Worm (Caenorhabditis elegans) whole organism, L3 larva: ENCODE data around the gene Y113G7B.27.

Source experiments
- R02D3.7 ChIP-seq: fragments of 150-350 bp; optimal IDR thresholded peaks from 2 replicates; lab custom pipeline; 2014; ENCODE audit warnings: missing biosample characterization, missing genetic modification characterization
- aly-2 ChIP-seq: fragments of 150-350 bp; optimal IDR thresholded peaks from 2 replicates; lab custom pipeline; 2014; ENCODE audit warnings: missing biosample characterization, missing genetic modification characterization
- ama-1 ChIP-seq: fragments of 150-350 bp; optimal IDR thresholded peaks from 2 replicates; lab custom pipeline; 2018
- ceh-16 ChIP-seq: sonication (generic microtip); optimal IDR thresholded peaks from 2 replicates; lab custom pipeline; 2017; ENCODE audit warnings: missing biosample characterization, missing genetic modification characterization
- ceh-28 ChIP-seq: fragments of 150-350 bp; optimal IDR thresholded peaks from 2 replicates; lab custom pipeline; 2014; ENCODE audit warnings: missing biosample characterization, missing genetic modification reagents, missing genetic modification characterization
- ceh-9 ChIP-seq: sonication (generic microtip); optimal IDR thresholded peaks from 2 replicates; lab custom pipeline; 2018; ENCODE audit warnings: missing biosample characterization, missing genetic modification characterization
- daf-12 ChIP-seq: fragments of 150-350 bp; optimal IDR thresholded peaks from 2 replicates; lab custom pipeline; 2014; ENCODE audit warnings: missing biosample characterization, missing genetic modification reagents, missing genetic modification characterization
- egl-5 ChIP-seq: fragments of 150-350 bp; optimal IDR thresholded peaks from 2 replicates; lab custom pipeline; 2017; ENCODE audit warnings: missing biosample characterization, missing genetic modification reagents, missing genetic modification characterization, inconsistent platforms
- elt-1 ChIP-seq: fragments of 150-350 bp; optimal IDR thresholded peaks from 2 replicates; lab custom pipeline; 2014; ENCODE audit warnings: missing biosample characterization, missing genetic modification characterization
- elt-2 ChIP-seq: sonication (generic microtip); optimal IDR thresholded peaks from 2 replicates; lab custom pipeline; 2016; ENCODE audit warnings: missing genetic modification reagents, mild to moderate bottlenecking, missing genetic modification characterization, missing compliant biosample characterization
- fkh-10 ChIP-seq: sonication (generic microtip); optimal IDR thresholded peaks from 2 replicates; lab custom pipeline; 2017; ENCODE audit warnings: missing biosample characterization, missing genetic modification reagents, missing genetic modification characterization
- fkh-2 ChIP-seq: fragments of 150-350 bp; optimal IDR thresholded peaks from 2 replicates; lab custom pipeline; 2014; ENCODE audit warnings: missing biosample characterization, missing genetic modification reagents, missing genetic modification characterization
- fos-1 ChIP-seq: fragments of 150-350 bp; optimal IDR thresholded peaks from 2 replicates; lab custom pipeline; 2014; ENCODE audit warnings: missing biosample characterization, missing genetic modification characterization
- hmg-11 ChIP-seq: sonication (generic microtip); optimal IDR thresholded peaks from 2 replicates; lab custom pipeline; 2016; ENCODE audit warnings: missing genetic modification characterization, missing compliant biosample characterization
- jun-1 ChIP-seq: fragments of 150-350 bp; optimal IDR thresholded peaks from 2 replicates; lab custom pipeline; 2014; ENCODE audit warnings: missing biosample characterization, missing genetic modification reagents, missing genetic modification characterization
- lin-15B ChIP-seq: fragments of 150-350 bp; optimal IDR thresholded peaks from 2 replicates; lab custom pipeline; 2014; ENCODE audit warnings: missing biosample characterization, missing genetic modification characterization
- lin-39 ChIP-seq: fragments of 150-350 bp; optimal IDR thresholded peaks from 2 replicates; lab custom pipeline; 2018; ENCODE audit warnings: missing biosample characterization, missing genetic modification reagents, missing genetic modification characterization
- lsy-12 ChIP-seq: sonication (generic microtip); optimal IDR thresholded peaks from 2 replicates; lab custom pipeline; 2016; ENCODE audit warnings: mild to moderate bottlenecking, missing genetic modification characterization, missing compliant biosample characterization
- mdl-1 ChIP-seq: fragments of 150-350 bp; optimal IDR thresholded peaks from 2 replicates; lab custom pipeline; 2014; ENCODE audit warnings: missing biosample characterization, missing genetic modification characterization
- mml-1 ChIP-seq: fragments of 150-350 bp; sonication (generic microtip); optimal IDR thresholded peaks from 3 replicates; lab custom pipeline; 2014; ENCODE audit warnings: missing biosample characterization, missing genetic modification characterization
- nfya-1 ChIP-seq: sonication (generic microtip); optimal IDR thresholded peaks from 2 replicates; lab custom pipeline; 2017; ENCODE audit warnings: missing genetic modification characterization, mild to moderate bottlenecking, missing compliant biosample characterization, antibody characterized with exemption, moderate library complexity; ENCODE audit not compliant: insufficient read depth
- nhr-11 ChIP-seq: fragments of 150-350 bp; optimal IDR thresholded peaks from 2 replicates; lab custom pipeline; 2014; ENCODE audit warnings: missing biosample characterization, missing genetic modification characterization
- nhr-12 ChIP-seq: fragments of 150-350 bp; optimal IDR thresholded peaks from 2 replicates; lab custom pipeline; 2014; ENCODE audit warnings: missing biosample characterization, missing genetic modification characterization
- nhr-23 ChIP-seq: fragments of 150-350 bp; optimal IDR thresholded peaks from 2 replicates; lab custom pipeline; 2014; ENCODE audit warnings: missing biosample characterization, missing genetic modification reagents, missing genetic modification characterization
- nhr-237 ChIP-seq: fragments of 150-350 bp; optimal IDR thresholded peaks from 2 replicates; lab custom pipeline; 2014; ENCODE audit warnings: missing biosample characterization, missing genetic modification characterization
- nhr-25 ChIP-seq: sonication (generic microtip); optimal IDR thresholded peaks from 2 replicates; lab custom pipeline; 2017; ENCODE audit warnings: missing biosample characterization, missing genetic modification characterization
- nhr-28 ChIP-seq: fragments of 150-350 bp; optimal IDR thresholded peaks from 2 replicates; lab custom pipeline; 2014; ENCODE audit warnings: missing biosample characterization, missing genetic modification characterization
- nhr-43 ChIP-seq: sonication (generic microtip); optimal IDR thresholded peaks from 2 replicates; lab custom pipeline; 2016; ENCODE audit warnings: mild to moderate bottlenecking, missing genetic modification characterization, missing compliant biosample characterization; ENCODE audit not compliant: poor library complexity, severe bottlenecking
- nhr-67 ChIP-seq: fragments of 150-350 bp; optimal IDR thresholded peaks from 2 replicates; lab custom pipeline; 2014; ENCODE audit warnings: missing biosample characterization, missing genetic modification characterization
- nhr-77 ChIP-seq: fragments of 150-350 bp; optimal IDR thresholded peaks from 2 replicates; lab custom pipeline; 2014; ENCODE audit warnings: missing biosample characterization, missing genetic modification characterization
- pha-4 ChIP-seq: fragments of 150-350 bp; optimal IDR thresholded peaks from 2 replicates; lab custom pipeline; 2014; ENCODE audit warnings: missing biosample characterization, missing genetic modification reagents, missing genetic modification characterization
- pqm-1 ChIP-seq: fragments of 150-350 bp; optimal IDR thresholded peaks from 2 replicates; lab custom pipeline; 2017; ENCODE audit warnings: missing biosample characterization, missing genetic modification characterization, inconsistent platforms
- sea-2 ChIP-seq: fragments of 150-350 bp; sonication (generic microtip); optimal IDR thresholded peaks from 4 replicates; lab custom pipeline; 2014; ENCODE audit warnings: missing biosample characterization, missing genetic modification reagents, missing genetic modification characterization
- snpc-4 ChIP-seq: fragments of 150-350 bp; optimal IDR thresholded peaks from 2 replicates; lab custom pipeline; 2014; ENCODE audit warnings: missing biosample characterization, missing genetic modification characterization
- tbx-2 ChIP-seq: sonication (generic microtip); optimal IDR thresholded peaks from 2 replicates; lab custom pipeline; 2016; ENCODE audit warnings: mild to moderate bottlenecking, missing genetic modification characterization, missing compliant biosample characterization
- unc-62 ChIP-seq: fragments of 150-350 bp; sonication (generic microtip); optimal IDR thresholded peaks from 4 replicates; lab custom pipeline; 2014; ENCODE audit warnings: missing biosample characterization, missing genetic modification reagents, missing genetic modification characterization
- zag-1 ChIP-seq: fragments of 150-350 bp; optimal IDR thresholded peaks from 2 replicates; lab custom pipeline; 2014; ENCODE audit warnings: missing biosample characterization, missing genetic modification characterization
- ztf-11 ChIP-seq: fragments of 150-350 bp; optimal IDR thresholded peaks from 2 replicates; lab custom pipeline; 2014; ENCODE audit warnings: missing biosample characterization, missing genetic modification characterization

The Y113G7B.27 gene

DNA sequence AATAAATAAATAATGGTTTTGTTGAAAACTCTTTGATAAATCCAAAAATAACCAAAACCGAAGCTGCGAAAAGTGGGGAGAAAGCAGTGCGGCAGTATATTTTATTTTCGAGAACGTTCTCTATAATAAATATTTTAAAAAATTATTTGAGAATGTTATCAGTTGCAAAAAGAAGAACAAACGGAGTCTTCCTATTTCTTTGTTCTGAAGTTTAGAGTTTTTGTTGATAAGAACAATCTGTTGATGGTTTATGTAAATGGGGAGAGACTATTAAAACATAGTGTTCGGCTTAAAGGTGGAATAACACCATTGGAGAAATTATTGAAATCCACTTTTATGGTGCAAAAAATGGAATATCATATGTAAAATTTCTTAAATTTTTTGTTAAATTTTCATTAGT, 20.5 kb downstream of the Y113G7B.27 start:
- TF ChIP-seq hmg-11 (tag; lab: Kevin White, UChicago): no peak
- no peak for TF ChIP-seq R02D3.7 (tag; lab: Kevin White, UChicago)
- TF ChIP-seq nhr-23: no peak
- no peak for TF ChIP-seq ceh-16
- no peak for TF ChIP-seq tbx-2 (tag; lab: Kevin White, UChicago)
- TF ChIP-seq jun-1 (tag; lab: Kevin White, UChicago): no peak
- TF ChIP-seq fos-1 (tag; lab: Kevin White, UChicago): no peak
- no peak for TF ChIP-seq zag-1 (tag; lab: Kevin White, UChicago)
- no peak for TF ChIP-seq fkh-10
- no peak for TF ChIP-seq ceh-9 (tag; lab: Kevin White, UChicago)
- no peak for TF ChIP-seq ceh-28 (tag; lab: Kevin White, UChicago)
- TF ChIP-seq pqm-1 (tag; lab: Kevin White, UChicago): peak; percentile 47
- TF ChIP-seq ama-1: no peak
- TF ChIP-seq nhr-28 (tag; lab: Kevin White, UChicago): no peak
- no peak for TF ChIP-seq nhr-12 (tag; lab: Kevin White, UChicago)
- no peak for TF ChIP-seq snpc-4
- TF ChIP-seq nhr-77 (tag; lab: Kevin White, UChicago): no peak
- peak; percentile 12 for TF ChIP-seq pha-4 (tag; lab: Kevin White, UChicago)
- no peak for TF ChIP-seq mml-1
- TF ChIP-seq egl-5 (tag; lab: Kevin White, UChicago): no peak
- no peak for TF ChIP-seq fkh-2 (tag; lab: Kevin White, UChicago)
- TF ChIP-seq elt-2 (tag; lab: Kevin White, UChicago): peak; percentile 66
- no peak for TF ChIP-seq nhr-11 (tag; lab: Kevin White, UChicago)

DNA sequence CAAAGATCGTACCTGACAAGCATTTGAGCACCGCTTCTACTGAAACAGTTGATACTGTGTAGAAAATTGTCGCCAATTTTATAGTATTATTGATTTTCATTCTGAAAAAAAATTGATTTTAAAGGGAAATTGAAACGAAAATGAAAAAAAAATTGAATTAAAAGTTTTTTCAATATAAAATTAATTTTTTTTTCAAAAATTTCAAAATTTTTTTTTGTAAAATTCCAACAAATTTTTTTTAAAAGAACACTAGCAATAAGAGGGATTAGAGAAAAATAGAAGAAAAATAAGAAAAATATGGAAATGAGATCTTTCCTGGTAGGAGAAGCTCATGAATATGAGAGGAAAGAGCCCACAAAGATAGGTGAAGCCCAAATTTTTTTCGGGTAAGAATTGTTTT, 22.6 kb downstream of the Y113G7B.27 start, which contains the start of gene Y113G7B.11:
TSS of gene Y113G7B.11 (minus strand) at position 101 of the 400 bp plus-strand sequence.
- TF ChIP-seq unc-62 (GFP tag; lab: Kevin White, UChicago) (no peak), ama-1 (no peak)

DNA sequence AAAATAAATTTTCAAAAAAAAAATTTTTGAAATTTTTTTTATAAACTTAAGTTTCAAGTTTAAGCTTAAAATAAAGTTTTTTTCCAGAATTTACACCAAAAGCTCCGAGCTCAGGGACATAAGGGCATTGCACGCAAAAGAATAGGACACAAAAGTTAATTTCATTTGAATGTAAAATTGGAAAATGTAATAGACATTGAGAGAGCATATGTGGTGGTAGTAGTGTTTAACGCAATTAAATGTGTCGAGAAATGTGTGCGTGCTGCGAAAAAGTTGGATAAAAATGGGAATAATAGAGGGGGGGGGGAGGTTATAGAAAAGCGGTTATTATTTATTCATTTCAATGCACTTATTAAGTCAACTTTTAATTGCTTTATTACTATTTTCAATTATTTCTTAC, 28.0 kb downstream of the Y113G7B.27 start:
- no peak for TF ChIP-seq aly-2 (tag; lab: Kevin White, UChicago)
- TF ChIP-seq nhr-43 (tag; lab: Kevin White, UChicago): no peak
- no peak for TF ChIP-seq pha-4 (tag; lab: Kevin White, UChicago)
- no peak for TF ChIP-seq ztf-11
- TF ChIP-seq fkh-2 (tag; lab: Kevin White, UChicago): no peak
- TF ChIP-seq nhr-12 (tag; lab: Kevin White, UChicago): no peak
- no peak for TF ChIP-seq nhr-77 (tag; lab: Kevin White, UChicago)
- TF ChIP-seq daf-12 (tag; lab: Kevin White, UChicago): no peak
- TF ChIP-seq snpc-4: no peak
- no peak for TF ChIP-seq nhr-25

DNA sequence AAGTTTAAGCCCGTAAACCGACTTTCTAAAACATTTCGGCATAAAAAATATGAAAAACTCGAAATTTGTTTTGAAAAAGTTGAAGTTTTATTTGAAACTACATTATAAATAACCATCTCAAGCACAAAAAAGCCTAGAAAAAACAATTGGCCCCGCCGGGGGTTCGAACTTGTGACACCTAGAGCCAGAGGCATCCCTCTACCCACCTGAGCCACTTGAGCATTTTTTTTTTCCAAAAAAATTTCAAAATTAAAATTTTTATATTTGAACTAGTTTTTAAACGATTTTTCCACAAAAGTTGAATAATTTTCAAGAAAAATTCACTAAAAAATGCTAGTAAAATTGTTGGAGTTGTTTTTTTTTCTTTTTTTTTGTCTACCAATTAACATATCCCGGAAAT, 31.1 kb downstream of the Y113G7B.27 start:
- TF ChIP-seq nhr-237 (tag; lab: Kevin White, UChicago) (no peak), hmg-11 (tag; lab: Kevin White, UChicago) (no peak), lin-15B (no peak), snpc-4 (no peak), lin-39 (tag; lab: Kevin White, UChicago) (no peak), nhr-67 (tag; lab: Kevin White, UChicago) (no peak)

DNA sequence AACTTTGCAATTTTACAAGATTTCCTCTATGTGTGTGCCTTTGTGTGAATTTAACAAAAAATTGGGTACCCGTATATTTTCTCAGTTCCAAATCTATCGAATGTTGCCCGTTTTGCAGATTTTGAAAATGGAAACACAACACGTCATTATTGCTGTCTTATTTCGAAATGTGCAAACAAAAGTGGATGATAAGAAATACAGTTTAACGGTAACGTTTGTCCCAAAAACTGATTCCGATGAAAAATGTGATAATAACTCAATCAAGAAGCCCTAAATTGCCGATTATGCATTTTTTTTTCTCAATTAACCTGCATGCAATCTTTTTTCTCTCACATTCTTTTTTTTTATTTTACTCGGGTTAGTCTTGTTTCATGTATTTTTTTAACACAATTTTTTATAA, 32.7 kb downstream of the Y113G7B.27 start:
- TF ChIP-seq nfya-1 (no peak), elt-2 (tag; lab: Kevin White, UChicago) (peak; percentile 76), elt-1 (tag; lab: Kevin White, UChicago) (no peak), R02D3.7 (tag; lab: Kevin White, UChicago) (no peak), pqm-1 (tag; lab: Kevin White, UChicago) (peak; percentile 15), lsy-12 (tag; lab: Kevin White, UChicago) (no peak), ceh-28 (tag; lab: Kevin White, UChicago) (no peak), unc-62 (GFP tag; lab: Kevin White, UChicago) (no peak), aly-2 (tag; lab: Kevin White, UChicago) (no peak), lin-15B (no peak), nhr-43 (tag; lab: Kevin White, UChicago) (no peak), tbx-2 (tag; lab: Kevin White, UChicago) (no peak), sea-2 (GFP tag; lab: Kevin White, UChicago) (no peak), fkh-2 (tag; lab: Kevin White, UChicago) (no peak), ztf-11 (no peak), pha-4 (tag; lab: Kevin White, UChicago) (peak; percentile 28), fkh-10 (no peak), hmg-11 (tag; lab: Kevin White, UChicago) (no peak), mdl-1 (tag; lab: Kevin White, UChicago) (no peak), ceh-9 (tag; lab: Kevin White, UChicago) (no peak)
- TF ChIP-seq, all 47 proteins: peak for 3
